Worm (Caenorhabditis elegans) whole organism, early embryonic: ENCODE data around the gene Y37D8A.19.

ENCODE experiments used
- B0310.2 ChIP-seq: sonication (generic microtip); optimal IDR thresholded peaks from 2 replicates; lab custom pipeline; 2016; ENCODE audit warnings: mild to moderate bottlenecking, missing genetic modification characterization, missing compliant biosample characterization
- F13C5.2 ChIP-seq: sonication (generic microtip); optimal IDR thresholded peaks from 2 replicates; lab custom pipeline; 2017; ENCODE audit warnings: mild to moderate bottlenecking, missing genetic modification characterization, inconsistent platforms, missing compliant biosample characterization
- aly-1 ChIP-seq: sonication (generic microtip); optimal IDR thresholded peaks from 2 replicates; lab custom pipeline; 2016; ENCODE audit warnings: missing genetic modification characterization, missing compliant biosample characterization
- ama-1 ChIP-seq: fragments of 150-350 bp; optimal IDR thresholded peaks from 2 replicates; lab custom pipeline; 2014
- ceh-13 ChIP-seq: fragments of 200-800 bp; sonication (Bioruptor generic); optimal IDR thresholded peaks from 2 replicates; lab custom pipeline; 2018; ENCODE audit warnings: mild to moderate bottlenecking, missing genetic modification characterization, missing compliant biosample characterization
- ceh-36 ChIP-seq: sonication (generic microtip); optimal IDR thresholded peaks from 2 replicates; lab custom pipeline; 2016; ENCODE audit warnings: missing genetic modification characterization, inconsistent platforms, missing compliant biosample characterization
- ets-7 ChIP-seq: sonication (generic microtip); optimal IDR thresholded peaks from 2 replicates; lab custom pipeline; 2016; ENCODE audit warnings: missing genotype, missing genetic modification characterization, missing compliant biosample characterization
- flt-1 ChIP-seq: fragments of 200-800 bp; sonication (Bioruptor generic); IDR thresholded peaks from 2 replicates; pipeline ENCODE4 v1.3.6; 2022; ENCODE audit warnings: missing genetic modification characterization, missing compliant biosample characterization
- hmbx-1 ChIP-seq: sonication (generic microtip); optimal IDR thresholded peaks from 2 replicates; lab custom pipeline; 2016; ENCODE audit warnings: mild to moderate bottlenecking, missing genetic modification characterization, missing compliant biosample characterization
- hmg-4 ChIP-seq: fragments of 200-800 bp; sonication (Bioruptor generic); optimal IDR thresholded peaks from 2 replicates; lab custom pipeline; 2018; ENCODE audit warnings: mild to moderate bottlenecking, missing genetic modification characterization, missing compliant biosample characterization
- hnd-1 ChIP-seq: sonication (generic microtip); optimal IDR thresholded peaks from 2 replicates; lab custom pipeline; 2016; ENCODE audit warnings: missing genetic modification characterization, missing compliant biosample characterization
- pes-1 ChIP-seq: fragments of 200-800 bp; sonication (Bioruptor generic); IDR thresholded peaks from 2 replicates; pipeline ENCODE4 v1.3.6; 2022; ENCODE audit warnings: missing genetic modification reagents, missing genetic modification characterization, missing compliant biosample characterization
- scrt-1 ChIP-seq: fragments of 200-800 bp; sonication (Bioruptor generic); IDR thresholded peaks from 2 replicates; pipeline ENCODE4 v1.3.6; 2022; ENCODE audit warnings: missing genetic modification characterization, missing compliant biosample characterization
- sea-1 ChIP-seq: fragments of 200-800 bp; sonication (Bioruptor generic); conservative IDR thresholded peaks from 2 replicates; pipeline ENCODE4 v1.3.6; 2022; ENCODE audit warnings: missing genetic modification characterization, missing compliant biosample characterization
- tbx-11 ChIP-seq: fragments of 200-800 bp; sonication (Bioruptor generic); IDR thresholded peaks from 2 replicates; pipeline ENCODE4 v1.3.6; 2022; ENCODE audit warnings: missing genetic modification characterization, missing compliant biosample characterization
- tbx-37 ChIP-seq: fragments of 200-800 bp; sonication (Bioruptor generic); conservative IDR thresholded peaks from 2 replicates; pipeline ENCODE4 v1.3.6; 2022; ENCODE audit warnings: missing genetic modification reagents, missing genetic modification characterization, missing compliant biosample characterization
- tra-4 ChIP-seq: sonication (generic microtip); optimal IDR thresholded peaks from 2 replicates; lab custom pipeline; 2017; ENCODE audit warnings: missing genetic modification characterization, missing compliant biosample characterization

Y37D8A.19 gene

DNA sequence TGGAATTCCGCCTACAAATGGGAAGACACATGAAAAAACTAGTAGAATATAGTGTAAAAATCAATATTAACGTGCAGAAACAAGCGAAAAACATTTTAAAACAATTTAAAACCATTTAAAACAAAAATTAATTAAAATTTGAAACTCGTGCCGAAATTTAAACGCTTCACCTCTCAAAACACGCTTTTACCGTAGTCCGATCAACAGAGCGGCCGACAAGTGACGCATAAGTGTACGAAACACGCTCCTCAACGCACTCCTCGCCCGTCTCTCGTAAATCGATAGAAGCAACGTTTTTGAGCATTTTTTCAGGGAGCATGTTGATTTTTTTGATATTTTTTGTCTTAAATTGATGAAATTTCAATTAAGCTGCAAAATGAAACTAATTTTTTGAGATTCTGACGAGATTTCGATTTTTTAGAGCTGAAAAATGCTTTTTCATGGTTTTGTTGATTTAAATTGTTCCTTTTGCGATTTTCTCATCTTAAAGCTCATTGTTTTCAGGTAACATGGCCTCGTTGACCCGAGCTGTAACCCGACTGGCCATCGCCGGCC is 24.6 kb upstream of the Y37D8A.19 start, which contains the start of gene cox-5A:
Gene cox-5A, plus strand, starts transcription at position 505 of the 555 bp plus-strand sequence.
- TF ChIP-seq flt-1 (peak; percentile 28; the same call in 1 of the 2 replicates), hmg-4 (peak; percentile 64), sea-1 (no peak), B0310.2 (peak; percentile 65), pes-1 (GFP tag; lab: Robert Waterston, UW) (0 out of 2 replicates have a peak, but pooled peaks have one; percentile 41), hnd-1 (tag; lab: Kevin White, UChicago) (peak; percentile 18), ets-7 (tag; lab: Kevin White, UChicago) (peak; percentile 50), tra-4 (no peak), F13C5.2 (peak; percentile 90), tbx-37 (GFP tag; lab: Robert Waterston, UW) (no peak)

DNA sequence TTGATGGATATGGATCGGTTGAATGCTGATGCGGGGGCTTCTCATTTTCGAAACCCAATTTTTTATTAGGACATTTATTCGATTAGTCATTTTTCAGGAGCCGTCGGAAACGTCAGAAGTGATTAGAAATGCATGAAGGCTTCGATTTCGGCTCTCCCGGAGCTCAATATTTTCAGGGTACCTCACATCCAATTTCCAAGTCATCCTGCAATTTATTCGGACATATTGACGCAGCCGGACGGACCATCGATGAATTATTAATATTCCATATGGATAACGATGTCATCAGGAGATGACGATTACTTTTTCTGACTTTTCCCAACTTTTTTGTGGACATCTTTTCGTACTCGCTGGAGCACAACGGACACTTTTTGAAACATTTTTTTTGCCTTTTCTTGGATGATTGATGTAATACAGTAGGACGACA is 23.0 kb upstream of the Y37D8A.19 start:
- no peak for TF ChIP-seq scrt-1
- no peak for TF ChIP-seq ama-1 (lab: Kevin White, UChicago)
- TF ChIP-seq aly-1 (tag; lab: Kevin White, UChicago): no peak
- no peak for TF ChIP-seq F13C5.2
- TF ChIP-seq hmbx-1 (tag; lab: Kevin White, UChicago): no peak
- TF ChIP-seq ceh-36 (tag; lab: Kevin White, UChicago): no peak
- no peak for TF ChIP-seq pes-1 (GFP tag; lab: Robert Waterston, UW)
- TF ChIP-seq ceh-13 (GFP tag; lab: Kevin White, UChicago): no peak
- TF ChIP-seq B0310.2: no peak

DNA sequence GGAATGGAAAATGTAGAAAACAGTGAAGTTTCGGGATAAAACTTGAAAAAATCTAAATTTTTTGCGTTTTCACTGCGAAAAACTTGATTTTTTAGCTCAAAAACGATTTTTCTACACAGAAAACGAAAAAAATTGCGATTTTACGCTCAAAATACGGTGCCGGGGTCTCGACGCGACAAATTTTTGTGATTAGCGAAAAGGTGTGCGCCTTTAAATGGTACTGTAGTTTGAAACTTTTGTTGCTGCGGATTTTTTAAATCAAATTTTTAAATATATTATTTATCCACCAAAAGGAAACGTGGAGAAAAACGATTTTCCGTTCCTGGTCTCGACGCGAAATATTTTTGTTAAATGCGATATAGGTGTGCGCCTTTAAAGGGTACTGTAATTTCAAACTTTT is 22.5 kb upstream of the Y37D8A.19 start:
- TF ChIP-seq ama-1 (lab: Kevin White, UChicago) (no peak), scrt-1 (no peak), ceh-36 (tag; lab: Kevin White, UChicago) (no peak), pes-1 (GFP tag; lab: Robert Waterston, UW) (no peak), hmbx-1 (tag; lab: Kevin White, UChicago) (no peak), sea-1 (no peak), tbx-37 (GFP tag; lab: Robert Waterston, UW) (no peak), F13C5.2 (no peak), hmg-4 (no peak), ets-7 (tag; lab: Kevin White, UChicago) (no peak), tbx-11 (no peak), flt-1 (no peak), B0310.2 (no peak)

DNA sequence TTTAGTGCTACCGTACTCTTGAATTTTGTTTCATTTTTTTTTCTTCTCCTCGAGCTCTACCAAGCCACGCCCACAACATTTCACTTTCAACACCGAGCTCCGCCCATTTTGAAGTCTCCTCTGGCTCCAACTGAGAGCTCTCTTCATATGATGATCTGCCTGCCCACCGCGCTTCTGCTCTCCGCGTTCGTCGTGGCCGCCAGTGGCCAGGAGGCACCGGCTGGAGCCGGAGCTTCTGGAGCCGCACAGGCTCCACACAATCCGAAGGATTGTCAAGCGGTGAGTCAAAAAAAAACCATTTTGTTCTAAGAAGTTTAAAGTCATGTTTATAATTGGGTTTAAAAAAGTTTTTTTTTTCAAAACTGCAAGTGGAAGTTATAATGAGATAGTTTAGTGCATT is 19.3 kb upstream of the Y37D8A.19 start, which contains the start of gene flp-14:
Gene flp-14, plus strand, starts transcription at position 146 of the 400 bp plus-strand sequence.
- TF ChIP-seq tbx-37 (GFP tag; lab: Robert Waterston, UW) (no peak), tbx-11 (no peak), tra-4 (no peak), aly-1 (tag; lab: Kevin White, UChicago) (no peak), pes-1 (GFP tag; lab: Robert Waterston, UW) (no peak), sea-1 (no peak), hmg-4 (no peak), ceh-13 (GFP tag; lab: Kevin White, UChicago) (no peak), ama-1 (lab: Kevin White, UChicago) (no peak), ceh-36 (tag; lab: Kevin White, UChicago) (no peak), flt-1 (no peak), F13C5.2 (no peak), scrt-1 (no peak), B0310.2 (no peak), ets-7 (tag; lab: Kevin White, UChicago) (no peak), hnd-1 (tag; lab: Kevin White, UChicago) (no peak), hmbx-1 (tag; lab: Kevin White, UChicago) (no peak)

DNA sequence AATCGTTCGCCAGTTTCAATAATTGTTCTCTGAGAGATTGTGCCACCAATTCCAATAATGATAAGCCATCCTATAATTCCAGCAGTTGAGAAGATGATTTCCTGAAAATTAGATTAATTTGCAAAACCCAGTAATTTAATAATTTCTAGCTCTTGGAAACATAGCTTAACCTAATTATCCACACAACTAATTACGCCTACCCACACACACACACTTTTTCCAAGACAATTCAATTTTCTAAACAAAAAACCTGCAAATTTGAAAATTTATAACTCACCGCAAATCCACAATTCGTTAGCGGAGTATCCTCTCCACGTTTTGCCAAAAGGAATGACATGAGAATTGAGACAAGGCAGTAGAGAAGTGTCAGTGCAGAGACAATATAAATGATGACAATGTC is 13.2 kb upstream of the Y37D8A.19 start:
- TF ChIP-seq F13C5.2 (no peak), tbx-11 (no peak), ama-1 (lab: Kevin White, UChicago) (no peak), tbx-37 (GFP tag; lab: Robert Waterston, UW) (no peak)

DNA sequence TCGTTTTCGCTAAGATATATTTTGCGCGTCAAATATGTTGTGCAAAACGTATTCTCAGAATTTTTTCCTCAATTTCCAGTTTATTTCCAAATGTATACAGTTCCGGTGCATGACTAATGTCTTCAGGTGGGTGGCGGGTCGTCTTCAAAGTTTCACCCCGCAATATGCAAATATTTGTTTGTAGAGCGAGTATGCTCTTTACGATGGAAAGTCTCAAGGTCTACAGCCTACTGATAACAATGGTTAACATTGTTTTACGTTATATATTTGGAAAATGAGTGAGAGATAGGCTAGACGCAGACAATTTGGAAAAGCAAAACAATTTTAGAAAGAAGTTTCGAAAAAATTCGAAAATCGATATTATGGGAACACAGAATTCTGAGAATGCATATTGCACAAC is 11.8 kb upstream of the Y37D8A.19 start:
- no peak for TF ChIP-seq hmg-4
- TF ChIP-seq tbx-11: no peak
- no peak for TF ChIP-seq pes-1 (GFP tag; lab: Robert Waterston, UW)
- TF ChIP-seq aly-1 (tag; lab: Kevin White, UChicago): no peak
- no peak for TF ChIP-seq ceh-13 (GFP tag; lab: Kevin White, UChicago)
- TF ChIP-seq scrt-1: no peak
- TF ChIP-seq ama-1 (lab: Kevin White, UChicago): no peak
- TF ChIP-seq ets-7 (tag; lab: Kevin White, UChicago): no peak

DNA sequence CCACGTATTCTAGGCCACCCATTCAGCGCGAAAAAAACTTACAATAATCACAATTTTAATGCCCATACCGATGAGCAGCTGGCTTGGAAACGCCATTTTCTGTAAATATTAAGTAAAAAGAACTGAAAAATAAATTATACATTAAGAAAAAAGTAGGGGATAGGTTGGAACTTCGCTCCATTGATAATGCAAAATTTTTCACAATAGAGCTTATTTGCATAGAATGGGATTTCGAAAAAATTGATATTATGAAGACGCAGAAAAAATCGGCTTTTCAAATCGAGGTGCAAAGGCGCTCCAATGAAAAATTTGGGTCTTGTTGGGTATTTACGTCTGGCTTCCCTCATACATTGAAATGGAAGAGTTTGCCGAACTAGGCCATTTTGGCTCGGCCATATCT is 11.1 kb upstream of the Y37D8A.19 start, which contains the start of gene Y37D8A.16:
Gene Y37D8A.16, minus strand, starts transcription at position 101 of the 400 bp plus-strand sequence.
- no peak for TF ChIP-seq hnd-1 (tag; lab: Kevin White, UChicago)
- TF ChIP-seq tbx-37 (GFP tag; lab: Robert Waterston, UW): no peak
- TF ChIP-seq tbx-11: no peak
- no peak for TF ChIP-seq ceh-13 (GFP tag; lab: Kevin White, UChicago)
- TF ChIP-seq scrt-1: no peak
- TF ChIP-seq tra-4: no peak

DNA sequence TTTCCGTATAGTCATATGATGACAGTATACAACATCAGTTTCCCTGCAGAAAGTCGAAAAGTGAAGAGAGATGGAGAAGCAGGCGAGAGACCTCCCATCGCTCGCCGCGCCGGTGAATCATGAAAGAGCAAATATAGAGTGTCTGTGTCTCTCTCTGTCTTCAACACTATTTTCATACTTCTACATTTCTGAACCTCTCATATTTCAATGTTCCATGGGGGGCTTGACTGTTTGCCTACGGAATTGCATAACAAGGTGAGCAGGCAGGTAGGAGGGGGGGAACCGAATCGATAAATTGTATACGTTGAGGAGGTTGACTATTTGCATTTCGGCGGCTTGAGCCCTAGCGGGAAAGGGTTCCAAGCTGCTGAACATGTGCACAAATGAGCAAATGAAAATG is 9.8 kb upstream of the Y37D8A.19 start:
- TF ChIP-seq tbx-37 (GFP tag; lab: Robert Waterston, UW) (no peak), scrt-1 (no peak), ets-7 (tag; lab: Kevin White, UChicago) (no peak), aly-1 (tag; lab: Kevin White, UChicago) (no peak), hmg-4 (no peak), tbx-11 (no peak), ceh-13 (GFP tag; lab: Kevin White, UChicago) (no peak), tra-4 (no peak), ama-1 (lab: Kevin White, UChicago) (no peak), pes-1 (GFP tag; lab: Robert Waterston, UW) (no peak), sea-1 (no peak)
